Fruit fly (Drosophila melanogaster) whole organism, embryonic: ENCODE data around the gene mus302.

Experiments
- ATbp ChIP-seq: fragments of 200-800 bp; sonication (Bioruptor generic); optimal IDR thresholded peaks from 2 replicates; lab custom pipeline; 2017; ENCODE audit warnings: missing biosample characterization, mild to moderate bottlenecking, missing genetic modification characterization, missing genetic modification reagents
- Aef1 ChIP-seq: fragments of 200-800 bp; sonication (Bioruptor generic); IDR thresholded peaks from 3 replicates; pipeline ENCODE4 v1.3.6; 2022; ENCODE audit warnings: missing biosample characterization, missing genetic modification characterization
- Bdp1 ChIP-seq: fragments of 200-800 bp; sonication (Bioruptor generic); optimal IDR thresholded peaks from 3 replicates; lab custom pipeline; 2016; ENCODE audit warnings: missing biosample characterization, missing genetic modification characterization
- CG10209 ChIP-seq: fragments of 200-800 bp; sonication (Bioruptor generic); optimal IDR thresholded peaks from 3 replicates; lab custom pipeline; 2017; ENCODE audit warnings: missing biosample characterization, mild to moderate bottlenecking, missing genetic modification characterization, missing genetic modification reagents
- CG1024 ChIP-seq: fragments of 200-800 bp; sonication (Bioruptor generic); IDR thresholded peaks from 2 replicates; pipeline ENCODE4 v1.3.6; 2022; ENCODE audit warnings: missing biosample characterization, missing genetic modification characterization
- CG1233 ChIP-seq: fragments of 200-800 bp; sonication (Bioruptor generic); optimal IDR thresholded peaks from 4 replicates; lab custom pipeline; 2018; ENCODE audit warnings: missing biosample characterization, mild to moderate bottlenecking, missing genetic modification characterization
- CG15269 ChIP-seq: fragments of 200-800 bp; sonication (Bioruptor generic); optimal IDR thresholded peaks from 2 replicates; lab custom pipeline; 2018; ENCODE audit warnings: missing biosample characterization, mild to moderate bottlenecking, missing genetic modification characterization, moderate library complexity
- CG16813 ChIP-seq: fragments of 200-800 bp; sonication (Bioruptor generic); IDR thresholded peaks from 3 replicates; pipeline ENCODE4 v1.3.6; 2022; ENCODE audit warnings: missing biosample characterization, missing genetic modification characterization; ENCODE audit not compliant: partially characterized antibody
- CG18476 ChIP-seq: fragments of 200-800 bp; sonication (Bioruptor generic); optimal IDR thresholded peaks from 2 replicates; lab custom pipeline; 2016; ENCODE audit warnings: missing biosample characterization, mild to moderate bottlenecking, missing genetic modification characterization
- CG2120 ChIP-seq: fragments of 200-800 bp; sonication (Bioruptor generic); optimal IDR thresholded peaks from 3 replicates; lab custom pipeline; 2016; ENCODE audit warnings: missing biosample characterization, missing genetic modification characterization
- CG2202 ChIP-seq: fragments of 200-800 bp; sonication (Bioruptor generic); optimal IDR thresholded peaks from 2 replicates; lab custom pipeline; 2018; ENCODE audit warnings: missing biosample characterization, mild to moderate bottlenecking, missing genetic modification characterization
- CG2875 ChIP-seq: fragments of 200-800 bp; sonication (Bioruptor generic); optimal IDR thresholded peaks from 2 replicates; lab custom pipeline; 2017; ENCODE audit warnings: missing biosample characterization, mild to moderate bottlenecking, missing genetic modification characterization, missing genetic modification reagents
- CG4282 ChIP-seq: fragments of 200-800 bp; sonication (Bioruptor generic); optimal IDR thresholded peaks from 2 replicates; lab custom pipeline; 2016; ENCODE audit warnings: missing biosample characterization, missing genetic modification characterization
- CG4404 ChIP-seq: fragments of 200-800 bp; sonication (Bioruptor generic); IDR thresholded peaks from 2 replicates; pipeline ENCODE4 v1.3.6; 2022; ENCODE audit warnings: missing biosample characterization, missing genetic modification characterization
- CG6813 ChIP-seq: fragments of 200-800 bp; sonication (Bioruptor generic); optimal IDR thresholded peaks from 2 replicates; lab custom pipeline; 2017; ENCODE audit warnings: missing biosample characterization, missing genetic modification characterization, mild to moderate bottlenecking, moderate library complexity, missing genetic modification reagents
- CG8359 ChIP-seq: fragments of 200-800 bp; sonication (Bioruptor generic); optimal IDR thresholded peaks from 2 replicates; lab custom pipeline; 2017; ENCODE audit warnings: missing biosample characterization, mild to moderate bottlenecking, missing genetic modification characterization, borderline replicate concordance
- CG8924 ChIP-seq: fragments of 200-800 bp; optimal IDR thresholded peaks from 3 replicates; lab custom pipeline; 2019; ENCODE audit warnings: missing biosample characterization, mild to moderate bottlenecking, missing genetic modification characterization, moderate library complexity
- Dref ChIP-seq: fragments of 200-800 bp; sonication (Bioruptor generic); IDR thresholded peaks from 2 replicates; pipeline ENCODE4 v1.3.6; 2022; ENCODE audit warnings: missing biosample characterization, missing genetic modification characterization
- Drgx ChIP-seq: fragments of 200-800 bp; sonication (Bioruptor generic); IDR thresholded peaks from 2 replicates; pipeline ENCODE4 v1.3.6; 2022; ENCODE audit warnings: missing biosample characterization, missing genetic modification characterization
- E2f1 ChIP-seq: fragments of 200-800 bp; sonication (Bioruptor generic); IDR thresholded peaks from 2 replicates; pipeline ENCODE4 v1.3.6; 2022; ENCODE audit warnings: missing biosample characterization, missing genetic modification characterization
- Fer1 ChIP-seq: fragments of 200-800 bp; sonication (Bioruptor generic); optimal IDR thresholded peaks from 2 replicates; lab custom pipeline; 2017; ENCODE audit warnings: missing biosample characterization, mild to moderate bottlenecking, missing genetic modification characterization
- Hmx ChIP-seq: fragments of 200-800 bp; sonication (Bioruptor generic); optimal IDR thresholded peaks from 2 replicates; lab custom pipeline; 2016; ENCODE audit warnings: missing biosample characterization, missing genetic modification characterization
- MBD-R2 ChIP-seq: fragments of 200-800 bp; sonication (Bioruptor generic); IDR thresholded peaks from 2 replicates; pipeline ENCODE4 v1.3.6; 2022; ENCODE audit warnings: missing biosample characterization, missing genetic modification characterization
- Med ChIP-seq: fragments of 200-800 bp; sonication (Bioruptor generic); peaks from one replicate; lab custom pipeline; 2016; ENCODE audit warnings: missing biosample characterization, missing genetic modification characterization, mild to moderate bottlenecking, inconsistent platforms, moderate library complexity
- Mes4 ChIP-seq: fragments of 200-800 bp; sonication (Bioruptor generic); optimal IDR thresholded peaks from 2 replicates; lab custom pipeline; 2016; ENCODE audit warnings: missing biosample characterization, missing genetic modification characterization
- NfI ChIP-seq: fragments of 200-800 bp; sonication (Bioruptor generic); optimal IDR thresholded peaks from 3 replicates; lab custom pipeline; 2018; ENCODE audit warnings: missing biosample characterization, mild to moderate bottlenecking, missing genetic modification characterization, moderate library complexity
- Oli ChIP-seq: fragments of 200-800 bp; sonication (Bioruptor generic); optimal IDR thresholded peaks from 2 replicates; lab custom pipeline; 2018; ENCODE audit warnings: missing biosample characterization, mild to moderate bottlenecking, missing genetic modification characterization, moderate library complexity
- Pdp1 ChIP-seq, 2 experiments: fragments of 200-800 bp; sonication (Bioruptor generic); optimal IDR thresholded peaks; 3 replicates each; lab custom pipeline; 2016; ENCODE audit warnings: missing biosample characterization in 2 of 2, missing genetic modification characterization in 2 of 2, mild to moderate bottlenecking in 1 of 2, moderate library complexity in 1 of 2
- Sox100B ChIP-seq: fragments of 200-800 bp; sonication (Bioruptor generic); optimal IDR thresholded peaks from 3 replicates; lab custom pipeline; 2018; ENCODE audit warnings: missing biosample characterization, mild to moderate bottlenecking, missing genetic modification characterization
- Taf1 ChIP-seq: fragments of 200-800 bp; sonication (Bioruptor generic); IDR thresholded peaks from 2 replicates; pipeline ENCODE4 v1.3.6; 2022; ENCODE audit warnings: missing biosample characterization, missing genetic modification characterization
- ap ChIP-seq: fragments of 200-800 bp; sonication (Bioruptor generic); IDR thresholded peaks from 2 replicates; pipeline ENCODE4 v1.3.6; 2022; ENCODE audit warnings: missing biosample characterization, missing genetic modification characterization
- ato ChIP-seq: fragments of 200-800 bp; sonication (Bioruptor generic); IDR thresholded peaks from 2 replicates; pipeline ENCODE4 v1.3.6; 2022; ENCODE audit warnings: missing biosample characterization, missing genetic modification characterization; ENCODE audit not compliant: partially characterized antibody
- cas ChIP-seq: fragments of 200-800 bp; sonication (Bioruptor generic); IDR thresholded peaks from 2 replicates; pipeline ENCODE4 v1.3.6; 2022; ENCODE audit warnings: missing biosample characterization, missing genetic modification characterization
- corto ChIP-seq: fragments of 200-800 bp; sonication (Bioruptor generic); optimal IDR thresholded peaks from 2 replicates; lab custom pipeline; 2016; ENCODE audit warnings: missing biosample characterization, mild to moderate bottlenecking, missing genetic modification characterization, moderate library complexity
- eve ChIP-seq, 2 experiments: fragments of >200 bp; optimal IDR thresholded peaks; 2 replicates each; lab custom pipeline; 2017; ENCODE audit warnings: missing biosample characterization in 2 of 2, missing genetic modification characterization in 2 of 2
- fd102C ChIP-seq: fragments of 200-800 bp; sonication (Bioruptor generic); optimal IDR thresholded peaks from 2 replicates; lab custom pipeline; 2018; ENCODE audit warnings: missing biosample characterization, mild to moderate bottlenecking, missing genetic modification characterization, moderate library complexity
- fu2 ChIP-seq: fragments of 200-800 bp; sonication (Bioruptor generic); optimal IDR thresholded peaks from 2 replicates; lab custom pipeline; 2016; ENCODE audit warnings: missing biosample characterization, missing genetic modification characterization
- hkb ChIP-seq, 2 experiments: fragments of 200-800 bp in 1 of 2; fragments of >200 bp in 1 of 2; sonication (Bioruptor generic) in 1 of 2; IDR thresholded peaks in 1 of 2; optimal IDR thresholded peaks in 1 of 2; 2 replicates each; pipeline versions ENCODE4 v1.3.6 to Lab custom; 2017 to 2022; ENCODE audit warnings: missing biosample characterization in 1 of 2, missing genetic modification characterization in 1 of 2
- insv ChIP-seq, 2 experiments: fragments of 200-800 bp; sonication (Bioruptor generic); optimal IDR thresholded peaks; 3 replicates each; lab custom pipeline; 2016 to 2018; ENCODE audit warnings: missing biosample characterization in 2 of 2, missing genetic modification characterization in 2 of 2
- lbe ChIP-seq: fragments of 200-800 bp; sonication (Bioruptor generic); optimal IDR thresholded peaks from 2 replicates; lab custom pipeline; 2016; ENCODE audit warnings: missing biosample characterization, mild to moderate bottlenecking, missing genetic modification characterization
- nmo ChIP-seq: fragments of 200-800 bp; sonication (Bioruptor generic); optimal IDR thresholded peaks from 2 replicates; lab custom pipeline; 2018; ENCODE audit warnings: missing biosample characterization, mild to moderate bottlenecking, missing genetic modification characterization, moderate library complexity
- nom ChIP-seq: fragments of 200-800 bp; sonication (Bioruptor generic); optimal IDR thresholded peaks from 2 replicates; lab custom pipeline; 2017; ENCODE audit warnings: missing biosample characterization, missing genetic modification characterization, mild to moderate bottlenecking, moderate library complexity, missing genetic modification reagents
- prd ChIP-seq, 3 experiments: fragments of >200 bp in 2 of 3; fragments of 200-800 bp in 1 of 3; sonication (Bioruptor generic) in 1 of 3; optimal IDR thresholded peaks in 2 of 3; IDR thresholded peaks in 1 of 3; 2 replicates in 2 of 3; 3 replicates in 1 of 3; pipeline versions ENCODE4 v1.3.6 to Lab custom; 2017 to 2022; ENCODE audit warnings: missing biosample characterization in 1 of 3, missing genetic modification characterization in 1 of 3
- row ChIP-seq: fragments of 200-800 bp; sonication (Bioruptor generic); IDR thresholded peaks from 3 replicates; pipeline ENCODE4 v1.3.6; 2022; ENCODE audit warnings: missing biosample characterization, missing genetic modification characterization
- sens ChIP-seq: fragments of 200-800 bp; sonication (Bioruptor generic); peaks from one replicate; lab custom pipeline; 2016; ENCODE audit warnings: missing biosample characterization, missing genetic modification characterization
- slbo ChIP-seq: fragments of 200-800 bp; sonication (Bioruptor generic); IDR thresholded peaks from 2 replicates; pipeline ENCODE4 v1.3.6; 2022; ENCODE audit warnings: missing biosample characterization, missing genetic modification characterization
- ssp ChIP-seq: fragments of 200-800 bp; sonication (Bioruptor generic); IDR thresholded peaks from 2 replicates; pipeline ENCODE4 v1.3.6; 2022; ENCODE audit warnings: missing biosample characterization, missing genetic modification characterization
- vnd ChIP-seq: fragments of 200-800 bp; sonication (Bioruptor generic); IDR thresholded peaks from 3 replicates; pipeline ENCODE4 v1.3.6; 2022; ENCODE audit warnings: missing biosample characterization, missing genetic modification characterization; ENCODE audit not compliant: partially characterized antibody

The mus302 gene

dm6 chr3L:16800026-16800425, 20.5 kb upstream of the mus302 start (continued):
- no peak for TF ChIP-seq vnd (GFP tag; lab: Robert Waterston, UW)
- no peak for TF ChIP-seq Oli (tag; lab: Kevin White, UChicago)
- TF ChIP-seq CG2875 (GFP tag; lab: Kevin White, UChicago) = no peak
- no peak for TF ChIP-seq insv (GFP tag; optimal IDR thresholded peaks at IDR 0.05; lab: Kevin White, UChicago)
- no peak for TF ChIP-seq nmo (GFP tag; lab: Kevin White, UChicago)
- TF ChIP-seq CG8359 = no peak
- TF ChIP-seq CG1233 (GFP tag; lab: Kevin White, UChicago) = peak; percentile 11
- no peak for TF ChIP-seq Mes4 (GFP tag; lab: Kevin White, UChicago)
- TF ChIP-seq cas = no peak
- TF ChIP-seq Dref (GFP tag; lab: Robert Waterston, UW) = no peak
- peak; percentile 19 for TF ChIP-seq Fer1 (GFP tag; lab: Kevin White, UChicago)
- no peak for TF ChIP-seq eve (GFP tag; optimal IDR thresholded peaks at IDR 0.05; lab: Kevin White, UChicago)
- TF ChIP-seq CG18476 (GFP tag; lab: Kevin White, UChicago) = no peak
- TF ChIP-seq CG8924 = no peak
- no peak for TF ChIP-seq fu2 (GFP tag; lab: Kevin White, UChicago)
- no peak for TF ChIP-seq CG16813 (GFP tag; lab: Robert Waterston, UW)
- TF ChIP-seq ATbp (GFP tag; lab: Kevin White, UChicago) = no peak
- TF ChIP-seq ssp (GFP tag; lab: Robert Waterston, UW) = no peak

- TF ChIP-seq row (GFP tag; lab: Robert Waterston, UW) = 0 out of 3 replicates have a peak, but pooled peaks have one; percentile 35
- TF ChIP-seq MBD-R2 = no peak
- 0 out of 2 replicates have a peak, but pooled peaks have one; percentile 13 for TF ChIP-seq E2f1
- no peak for TF ChIP-seq CG16813 (GFP tag; lab: Robert Waterston, UW)
- no peak for TF ChIP-seq Sox100B (GFP tag; lab: Kevin White, UChicago)
- no peak for TF ChIP-seq Aef1 (GFP tag; lab: Robert Waterston, UW)
- peak; percentile 40 for TF ChIP-seq nom (GFP tag; lab: Kevin White, UChicago)
- TF ChIP-seq Pdp1 (GFP tag; optimal IDR thresholded peaks at IDR 0.05; lab: Kevin White, UChicago) = no peak
- peak; percentile 52 for TF ChIP-seq sens (GFP tag; lab: Kevin White, UChicago)
- no peak for TF ChIP-seq Taf1
- no peak for TF ChIP-seq CG10209 (GFP tag; lab: Kevin White, UChicago)
- TF ChIP-seq Hmx (GFP tag; lab: Kevin White, UChicago) = no peak
- TF ChIP-seq Bdp1 (GFP tag; lab: Kevin White, UChicago) = no peak
- TF ChIP-seq CG2875 (GFP tag; lab: Kevin White, UChicago) = no peak
- no peak for TF ChIP-seq CG4404 (GFP tag; lab: Robert Waterston, UW)
- no peak for TF ChIP-seq ato
- TF ChIP-seq ap (GFP tag; lab: Robert Waterston, UW) = no peak
- TF ChIP-seq slbo = peak; percentile 29; the same call in 1 of the 2 replicates
- peak; percentile 64; the same call in 1 of the 2 replicates for TF ChIP-seq Drgx (GFP tag; lab: Robert Waterston, UW)
- peak; percentile 73 for TF ChIP-seq corto
- peak; percentile 63 for TF ChIP-seq lbe (GFP tag; lab: Kevin White, UChicago)
- no peak for TF ChIP-seq hkb (optimal IDR thresholded peaks at IDR 0.05; lab: Kevin White, UChicago)
- TF ChIP-seq hkb (GFP tag; IDR thresholded peaks at IDR 0.05; lab: Robert Waterston, UW) = 0 out of 2 replicates have a peak, but pooled peaks have one; percentile 29
- TF ChIP-seq Med (GFP tag; lab: Kevin White, UChicago) = peak; percentile 76
- peak; percentile 14 for TF ChIP-seq NfI
- TF ChIP-seq CG2202 (tag; lab: Kevin White, UChicago) = no peak
- TF ChIP-seq CG2120 (GFP tag; lab: Kevin White, UChicago) = peak; percentile 8
- TF ChIP-seq fd102C (GFP tag; lab: Kevin White, UChicago) = no peak
- TF ChIP-seq CG1024 (GFP tag; lab: Robert Waterston, UW) = no peak
- TF ChIP-seq CG6813 (GFP tag; lab: Kevin White, UChicago) = no peak
- TF ChIP-seq prd (optimal IDR thresholded peaks at IDR 0.05; lab: Kevin White, UChicago) = no peak
- 0 out of 3 replicates have a peak, but pooled peaks have one; percentile 4 for TF ChIP-seq prd (GFP tag; IDR thresholded peaks at IDR 0.05; lab: Robert Waterston, UW)
- no peak for TF ChIP-seq CG4282 (GFP tag; lab: Kevin White, UChicago)
- TF ChIP-seq CG15269 (tag; lab: Kevin White, UChicago) = no peak
Observed at dm6 chr3L:16796603-16797002, 17.1 kb upstream of the mus302 start.
